Fruit fly (Drosophila melanogaster): ENCODE data around the gene Tsen2.

Tsen2 gene

DNA sequence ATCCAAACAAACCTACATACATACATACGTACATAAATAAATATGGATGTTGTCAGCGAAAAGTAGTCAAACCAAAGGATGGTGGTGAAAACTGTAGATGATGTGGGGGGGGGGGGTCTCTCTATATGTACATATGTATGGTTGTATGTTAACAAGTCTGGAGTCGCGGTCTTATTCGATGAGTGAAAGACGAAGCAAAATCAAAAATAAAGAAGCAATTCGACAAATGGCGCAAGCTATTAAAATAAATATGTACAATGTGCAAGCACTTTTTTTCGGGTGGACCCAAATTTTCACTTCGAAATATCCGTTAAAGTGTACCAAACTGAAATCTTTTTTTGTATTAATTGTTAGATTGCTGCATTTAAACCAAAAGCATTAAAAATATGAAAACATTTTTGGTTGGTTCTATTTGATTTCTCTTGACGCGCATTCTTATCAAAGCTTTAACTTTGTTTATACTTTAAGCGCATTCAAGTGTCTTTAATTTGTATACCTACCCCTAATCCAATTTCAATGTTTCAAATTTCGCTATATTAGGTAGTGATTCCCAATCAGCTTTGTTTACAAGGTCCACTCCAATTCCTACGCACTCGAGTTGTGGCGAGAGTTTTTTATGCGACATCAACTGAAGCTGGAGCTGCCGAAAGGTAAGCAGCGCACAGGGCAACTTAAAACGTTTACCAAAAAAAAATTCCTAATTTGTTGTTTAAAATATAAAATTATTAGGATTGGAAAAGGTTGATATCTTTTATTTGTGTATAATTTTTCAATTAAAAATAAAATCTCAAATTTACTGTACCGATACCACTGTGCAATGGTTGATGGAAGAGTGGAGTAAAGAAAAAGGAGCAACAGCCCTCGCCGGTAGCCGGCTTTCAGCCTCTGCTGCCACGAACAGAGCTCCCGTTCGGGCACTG is 45.4 kb upstream of the Tsen2 start, which contains the start of gene CG31807 (continued):
- TF ChIP-seq CG7368 (GFP tag; optimal IDR thresholded peaks at IDR 0.05) (peak; percentile 90), fkh (GFP tag; optimal IDR thresholded peaks at IDR 0.05) (no peak), pdm3 (GFP tag; optimal IDR thresholded peaks at IDR 0.05) (peak; percentile 96), CG6276 (GFP tag; optimal IDR thresholded peaks at IDR 0.05) (peak; percentile 95), CG1621 (tag; optimal IDR thresholded peaks at IDR 0.05) (peak; percentile 95), salr (GFP tag; optimal IDR thresholded peaks at IDR 0.05) (peak; percentile 86 to 95), CG15336 (GFP tag; IDR thresholded peaks at IDR 0.05) (peak; percentile 97), CG4318 (GFP tag; optimal IDR thresholded peaks at IDR 0.05) (peak; percentile 95), net (GFP tag; optimal IDR thresholded peaks at IDR 0.05) (peak; percentile 96), CG11902 (GFP tag; optimal IDR thresholded peaks at IDR 0.05) (peak; percentile 79), CG6854 (GFP tag; optimal IDR thresholded peaks at IDR 0.05) (peak; percentile 63), vri (GFP tag; optimal IDR thresholded peaks at IDR 0.05) (peak; percentile 85), CG31627 (GFP tag; optimal IDR thresholded peaks at IDR 0.05) (peak; percentile 91), Lpt (GFP tag; optimal IDR thresholded peaks at IDR 0.05) (peak; percentile 94)

DNA sequence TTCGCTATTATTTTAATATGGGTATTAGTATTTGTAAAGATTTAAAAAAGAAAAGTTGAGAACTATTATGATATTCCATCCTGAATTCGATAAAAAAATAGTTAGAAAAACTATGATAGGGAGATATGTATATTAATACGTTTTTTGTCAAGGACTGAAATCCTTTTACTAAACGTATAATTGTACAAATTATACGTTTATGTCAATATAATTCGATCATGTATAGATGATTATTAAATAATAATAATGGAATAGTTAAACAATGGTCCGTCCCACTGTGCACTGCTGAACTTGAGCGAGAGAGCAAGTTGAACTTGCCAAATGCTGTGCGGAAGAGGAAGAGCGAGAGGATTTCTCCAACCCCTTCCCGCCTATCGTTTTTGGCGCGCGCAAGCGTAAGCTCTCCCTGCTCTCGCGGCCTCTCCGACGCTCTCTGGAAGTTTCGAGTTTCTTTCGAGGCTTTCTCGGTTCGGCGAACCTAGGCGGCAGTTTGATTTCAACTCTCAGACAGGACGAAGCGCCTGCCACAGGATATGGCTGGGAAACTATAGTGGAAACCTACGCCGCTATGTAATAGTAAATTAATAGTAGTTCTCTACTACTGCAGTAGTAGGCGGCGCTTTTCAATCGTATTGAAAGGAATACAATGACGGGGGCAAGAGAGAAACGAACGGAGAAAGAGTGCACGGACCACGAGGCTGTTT is 44.5 kb upstream of the Tsen2 start:
- peak; percentile 86 for TF ChIP-seq CG10631 (GFP tag; optimal IDR thresholded peaks at IDR 0.05)
- TF ChIP-seq Ets21C (GFP tag; optimal IDR thresholded peaks at IDR 0.05), result no peak
- peak; percentile 81 for TF ChIP-seq CG3919 (GFP tag; optimal IDR thresholded peaks at IDR 0.05)
- TF ChIP-seq ss (GFP tag; optimal IDR thresholded peaks at IDR 0.05), result peak; percentile 79 to 83
- peak; percentile 85 for TF ChIP-seq net (GFP tag; optimal IDR thresholded peaks at IDR 0.05)
- peak; percentile 49 for TF ChIP-seq CG8319 (GFP tag; optimal IDR thresholded peaks at IDR 0.05)
- peak in 1 of 2 experiments; percentile 89 for TF ChIP-seq salr (GFP tag; optimal IDR thresholded peaks at IDR 0.05)
- TF ChIP-seq CG10669 (GFP tag; optimal IDR thresholded peaks at IDR 0.05), result peak; percentile 60
- peak; percentile 81 for TF ChIP-seq CG6808 (GFP tag; optimal IDR thresholded peaks at IDR 0.05)
- peak; percentile 76 for TF ChIP-seq spab (GFP tag; optimal IDR thresholded peaks at IDR 0.05)
- peak; percentile 29 for TF ChIP-seq fd85E (GFP tag; optimal IDR thresholded peaks at IDR 0.05)
- peak; percentile 54 for TF ChIP-seq CG6163 (GFP tag; IDR thresholded peaks at IDR 0.05)
- TF ChIP-seq Hr39 (GFP tag; optimal IDR thresholded peaks at IDR 0.05), result no peak
- TF ChIP-seq Hr4 (GFP tag; optimal IDR thresholded peaks at IDR 0.05), result peak; percentile 70
- TF ChIP-seq CG9139 (GFP tag; optimal IDR thresholded peaks at IDR 0.05), result peak; percentile 48
- peak; percentile 7 for TF ChIP-seq cyc (GFP tag; optimal IDR thresholded peaks at IDR 0.05)
- peak; percentile 79 for TF ChIP-seq CG6276 (GFP tag; optimal IDR thresholded peaks at IDR 0.05)
- peak; percentile 42 for TF ChIP-seq Eip75B (GFP tag; optimal IDR thresholded peaks at IDR 0.05)
- peak; percentile 66 for TF ChIP-seq pdm3 (GFP tag; optimal IDR thresholded peaks at IDR 0.05)
- peak; percentile 87 for TF ChIP-seq CG8632 (GFP tag; optimal IDR thresholded peaks at IDR 0.05)
- peak; percentile 61 for TF ChIP-seq Smox (GFP tag; optimal IDR thresholded peaks at IDR 0.05)
- peak; percentile 66 for TF ChIP-seq eg (GFP tag; IDR thresholded peaks at IDR 0.05)
- peak; percentile 78 for TF ChIP-seq CG11762 (GFP tag; optimal IDR thresholded peaks at IDR 0.05; ENCODE audit: insufficient read depth)
- peak; percentile 79 for TF ChIP-seq svp (GFP tag)
- no peak for TF ChIP-seq Eip93F (GFP tag; optimal IDR thresholded peaks at IDR 0.05)
- TF ChIP-seq Ets96B (tag; optimal IDR thresholded peaks at IDR 0.05), result peak; percentile 85
- TF ChIP-seq CG11902 (GFP tag; optimal IDR thresholded peaks at IDR 0.05), result peak; percentile 27
- TF ChIP-seq fd59A (GFP tag; optimal IDR thresholded peaks at IDR 0.05), result peak; percentile 68
- peak; percentile 43 for TF ChIP-seq CG7368 (GFP tag; optimal IDR thresholded peaks at IDR 0.05)
- TF ChIP-seq CG31627 (GFP tag; optimal IDR thresholded peaks at IDR 0.05), result no peak
- peak; percentile 81 for TF ChIP-seq dsx (GFP tag; optimal IDR thresholded peaks at IDR 0.05; ENCODE audit: poor library complexity, severe bottlenecking)
- no peak for TF ChIP-seq Hr38 (GFP tag; optimal IDR thresholded peaks at IDR 0.05)
- TF ChIP-seq CG34406 (GFP tag; optimal IDR thresholded peaks at IDR 0.05), result peak; percentile 83
- TF ChIP-seq CG8119 (GFP tag; IDR thresholded peaks at IDR 0.05), result peak; percentile 71; the same call in 2 of the 3 replicates
- TF ChIP-seq vri (GFP tag; optimal IDR thresholded peaks at IDR 0.05), result peak; percentile 0
- no peak for TF ChIP-seq Sox102F (GFP tag; optimal IDR thresholded peaks at IDR 0.05)
- TF ChIP-seq dac (GFP tag; optimal IDR thresholded peaks at IDR 0.05), result no peak
- TF ChIP-seq Lpt (GFP tag; optimal IDR thresholded peaks at IDR 0.05), result peak; percentile 83
- TF ChIP-seq Sox14 (GFP tag; optimal IDR thresholded peaks at IDR 0.05), result no peak
- TF ChIP-seq CG15336 (GFP tag; IDR thresholded peaks at IDR 0.05), result peak; percentile 63
- peak; percentile 5 for TF ChIP-seq CG1621 (tag; optimal IDR thresholded peaks at IDR 0.05)

Data from whole organism, prepupa.